Fruit fly (Drosophila melanogaster): ENCODE measurements around the gene Dscam4.

The Dscam4 gene

DNA sequence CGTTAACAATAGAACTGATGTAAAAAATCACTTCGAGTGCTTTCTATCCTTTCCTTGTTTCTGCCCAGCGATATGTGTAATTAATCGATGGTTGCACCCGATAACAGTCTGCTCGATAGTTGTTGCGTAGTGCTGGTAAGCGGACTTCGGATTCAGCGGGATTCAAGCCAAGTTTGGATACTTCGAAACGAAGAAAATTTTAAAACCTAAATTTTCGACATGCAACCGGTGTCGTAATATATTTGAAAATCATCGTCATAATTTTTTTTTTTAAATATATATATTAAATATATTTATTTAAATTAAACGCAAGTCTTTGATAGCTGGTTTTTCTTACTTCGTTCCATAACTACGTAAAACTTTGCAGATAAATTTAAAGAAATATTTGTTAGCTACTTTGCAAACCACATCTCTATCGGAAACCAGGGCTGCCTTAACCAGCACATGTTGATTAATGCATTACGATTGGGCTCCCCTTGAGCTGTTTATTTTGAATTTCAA is 40.6 kb upstream of the Dscam4 start, which contains the start of the genes UbcE2M and Dhps (continued):
- TF ChIP-seq CG9727 (GFP tag; optimal IDR thresholded peaks at IDR 0.05) (peak; percentile 76), CG10565 (GFP tag; optimal IDR thresholded peaks at IDR 0.05) (no peak), bbx (GFP tag; IDR thresholded peaks at IDR 0.05; ENCODE audit: partially characterized antibody) (peak; percentile 81), CG7987 (GFP tag; optimal IDR thresholded peaks at IDR 0.05) (peak; percentile 2), CG8290 (GFP tag; optimal IDR thresholded peaks at IDR 0.05) (peak; percentile 53), CG8290 (tag; optimal IDR thresholded peaks at IDR 0.05) (peak in 1 of 2 experiments; percentile 1), CG8281 (tag; optimal IDR thresholded peaks at IDR 0.05) (peak; percentile 23), jing (GFP tag; optimal IDR thresholded peaks at IDR 0.05) (no peak), CG17912 (GFP tag; optimal IDR thresholded peaks at IDR 0.05) (no peak), cas (GFP tag; IDR thresholded peaks at IDR 0.05) (no peak), Jarid2 (GFP tag; optimal IDR thresholded peaks at IDR 0.05) (no peak), stwl (tag; optimal IDR thresholded peaks at IDR 0.05) (peak; percentile 81), CG11247 (GFP tag; IDR thresholded peaks at IDR 0.05) (peak; percentile 50; the same call in 1 of the 2 replicates), CG8765 (GFP tag; IDR thresholded peaks at IDR 0.05) (peak; percentile 52), CG10979 (tag; optimal IDR thresholded peaks at IDR 0.05) (peak; percentile 60), ash1 (GFP tag; optimal IDR thresholded peaks at IDR 0.05) (no peak), hb (GFP tag; IDR thresholded peaks at IDR 0.05; ENCODE audit: partially characterized antibody) (peak; percentile 21; the same call in 2 of the 3 replicates), Dip3 (GFP tag; optimal IDR thresholded peaks at IDR 0.05) (peak; percentile 49), CG4820 (GFP tag; optimal IDR thresholded peaks at IDR 0.05) (peak; percentile 67), row (GFP tag; IDR thresholded peaks at IDR 0.05) (peak; percentile 93), CG11456 (GFP tag; IDR thresholded peaks at IDR 0.05) (peak; percentile 80), D19A (tag; optimal IDR thresholded peaks at IDR 0.05) (no peak), sug (tag; optimal IDR thresholded peaks at IDR 0.05) (peak; percentile 86), CG17802 (tag; optimal IDR thresholded peaks at IDR 0.05) (peak; percentile 16), Fer2 (tag; optimal IDR thresholded peaks at IDR 0.05) (peak; percentile 76), CG10959 (GFP tag; IDR thresholded peaks at IDR 0.05) (no peak), CG15514 (GFP tag; optimal IDR thresholded peaks at IDR 0.05) (peak; percentile 75), pan (optimal IDR thresholded peaks at IDR 0.05) (no peak), pan (GFP tag; optimal IDR thresholded peaks at IDR 0.05 in 1 of 2, IDR thresholded peaks at IDR 0.05 in 1 of 2) (peak in 1 of 2 experiments; percentile 57), CG4707 (GFP tag; optimal IDR thresholded peaks at IDR 0.05) (no peak), Myb (GFP tag; optimal IDR thresholded peaks at IDR 0.05) (peak; percentile 66), CG17328 (GFP tag; IDR thresholded peaks at IDR 0.05) (no peak), Elba2 (GFP tag; optimal IDR thresholded peaks at IDR 0.05) (no peak), sna (GFP tag; IDR thresholded peaks at IDR 0.05; ENCODE audit: partially characterized antibody) (peak; percentile 60), CG6272 (GFP tag; IDR thresholded peaks at IDR 0.05) (peak; percentile 81), Gug (GFP tag; IDR thresholded peaks at IDR 0.05) (peak; percentile 72; the same call in 2 of the 4 replicates), slou (GFP tag; optimal IDR thresholded peaks at IDR 0.05) (peak; percentile 22), CoRest (tag; optimal IDR thresholded peaks at IDR 0.05) (peak; percentile 92), CG12744 (GFP tag; optimal IDR thresholded peaks at IDR 0.05) (peak; percentile 11), Med (GFP tag) (peak; percentile 89), Aef1 (GFP tag; IDR thresholded peaks at IDR 0.05) (no peak; the same call in 1 of the 3 replicates), CG34224 (GFP tag; IDR thresholded peaks at IDR 0.05; ENCODE audit: partially characterized antibody) (peak; percentile 59), NK7.1 (GFP tag; optimal IDR thresholded peaks at IDR 0.05) (no peak), pum (GFP tag; optimal IDR thresholded peaks at IDR 0.05) (peak; percentile 38), Antp (GFP tag; optimal IDR thresholded peaks at IDR 0.05) (peak; percentile 53), ems (GFP tag; optimal IDR thresholded peaks at IDR 0.05) (no peak), CG9876 (GFP tag; optimal IDR thresholded peaks at IDR 0.05) (peak; percentile 67), HmgD (GFP tag; optimal IDR thresholded peaks at IDR 0.05) (peak; percentile 32), CG30020 (tag; optimal IDR thresholded peaks at IDR 0.05) (peak; percentile 78), jumu (GFP tag; optimal IDR thresholded peaks at IDR 0.05) (peak; percentile 43), Opbp (GFP tag; IDR thresholded peaks at IDR 0.05; ENCODE audit: partially characterized antibody) (peak; percentile 76; the same call in 2 of the 3 replicates)
